Worm (Caenorhabditis elegans): ENCODE data around the gene K08D8.5.
A peak's percentile ranks its signal among the peaks of the same experiment; 100 is the strongest.

Gene K08D8.5

ce11 chrIV:12911990-12912389, at the start of gene K08D8.5:
TSS of gene K08D8.5 (minus strand) at chrIV:12912129.
- TF ChIP-seq eyg-1 (tag; optimal IDR thresholded peaks at IDR 0.05), result no peak
- TF ChIP-seq elt-2 (tag; optimal IDR thresholded peaks at IDR 0.05), result peak; percentile 39

ce11 chrIV:12960136-12960535, 48.2 kb upstream of the K08D8.5 start, which contains the start of gene F55G11.7:
TSS of gene F55G11.7 (plus strand) at chrIV:12960436.
- TF ChIP-seq ceh-9 (tag; optimal IDR thresholded peaks at IDR 0.05) (no peak), zip-5 (tag; optimal IDR thresholded peaks at IDR 0.05) (no peak), ceh-18 (tag; optimal IDR thresholded peaks at IDR 0.05) (no peak)

- TF ChIP-seq nfya-1 (tag; optimal IDR thresholded peaks at IDR 0.05) (no peak), dve-1 (tag; optimal IDR thresholded peaks at IDR 0.05) (no peak), nhr-232 (tag; optimal IDR thresholded peaks at IDR 0.05) (no peak), hlh-13 (GFP tag; optimal IDR thresholded peaks at IDR 0.05) (no peak)
These were observed 45.8 kb upstream of the K08D8.5 start, which contains the start of gene F55G11.6 for ce11 chrIV:12957730-12958129. TSS of gene F55G11.6 (plus strand) at chrIV:12958030.

ce11 chrIV:12948470-12948869, 36.5 kb upstream of the K08D8.5 start, which contains the start of gene F55G11.10:
TSS of gene F55G11.10 (plus strand) at chrIV:12948770.
- TF ChIP-seq C38D4.7 (GFP tag; optimal IDR thresholded peaks at IDR 0.05) (no peak), pqm-1 (tag; optimal IDR thresholded peaks at IDR 0.05) (no peak), pat-9 (tag; optimal IDR thresholded peaks at IDR 0.05) (no peak), pha-4 (tag; optimal IDR thresholded peaks at IDR 0.05) (no peak), elt-2 (tag; optimal IDR thresholded peaks at IDR 0.05) (no peak), odd-2 (tag; optimal IDR thresholded peaks at IDR 0.05) (no peak), unc-55 (GFP tag; optimal IDR thresholded peaks at IDR 0.05) (no peak), dve-1 (tag; optimal IDR thresholded peaks at IDR 0.05) (no peak), eyg-1 (tag; optimal IDR thresholded peaks at IDR 0.05) (no peak)

ce11 chrIV:12946488-12946887, 34.6 kb upstream of the K08D8.5 start, which contains the start of gene F55G11.1:
TSS of gene F55G11.1 (minus strand) at chrIV:12946588.
- TF ChIP-seq syd-9 (tag; optimal IDR thresholded peaks at IDR 0.05) (no peak), C38D4.7 (GFP tag; optimal IDR thresholded peaks at IDR 0.05) (no peak), mec-3 (tag; optimal IDR thresholded peaks at IDR 0.05; ENCODE audit: borderline replicate concordance) (no peak), pha-4 (tag; optimal IDR thresholded peaks at IDR 0.05) (no peak), pax-1 (tag; optimal IDR thresholded peaks at IDR 0.05) (no peak), gmeb-2 (tag; optimal IDR thresholded peaks at IDR 0.05) (no peak), hlh-30 (tag; optimal IDR thresholded peaks at IDR 0.05; ENCODE audit: insufficient read depth) (no peak), C08G9.2 (tag; optimal IDR thresholded peaks at IDR 0.05) (no peak), ets-4 (tag; optimal IDR thresholded peaks at IDR 0.05) (no peak), pros-1 (tag; optimal IDR thresholded peaks at IDR 0.05) (no peak), tbx-2 (tag; optimal IDR thresholded peaks at IDR 0.05) (no peak), sox-4 (tag; optimal IDR thresholded peaks at IDR 0.05) (no peak), K09A11.1 (tag; optimal IDR thresholded peaks at IDR 0.05; ENCODE audit: insufficient read depth) (no peak), elt-2 (tag; optimal IDR thresholded peaks at IDR 0.05) (no peak), ahr-1 (tag; optimal IDR thresholded peaks at IDR 0.05) (no peak), unc-55 (GFP tag; optimal IDR thresholded peaks at IDR 0.05) (no peak), nhr-11 (tag; optimal IDR thresholded peaks at IDR 0.05) (no peak)

- TF ChIP-seq unc-42 (tag; optimal IDR thresholded peaks at IDR 0.05), result no peak
These were observed 30.7 kb upstream of the K08D8.5 start, which contains the start of gene dct-19 for ce11 chrIV:12942633-12943032. TSS of gene dct-19 (plus strand) at chrIV:12942933.

ce11 chrIV:12941254-12941653, 29.3 kb upstream of the K08D8.5 start, which contains the start of gene dod-24:
TSS of gene dod-24 (minus strand) at chrIV:12941354.
- TF ChIP-seq sox-2 (GFP tag; IDR thresholded peaks at IDR 0.05) (no peak), hlh-13 (GFP tag; optimal IDR thresholded peaks at IDR 0.05) (no peak), sdc-2 (tag; optimal IDR thresholded peaks at IDR 0.05) (no peak), mec-3 (tag; optimal IDR thresholded peaks at IDR 0.05; ENCODE audit: borderline replicate concordance) (no peak), hlh-30 (tag; optimal IDR thresholded peaks at IDR 0.05; ENCODE audit: insufficient read depth) (no peak), ceh-9 (tag; optimal IDR thresholded peaks at IDR 0.05) (no peak), ceh-6 (GFP tag; optimal IDR thresholded peaks at IDR 0.05) (no peak), ceh-31 (tag; optimal IDR thresholded peaks at IDR 0.05) (no peak), nhr-232 (tag; optimal IDR thresholded peaks at IDR 0.05) (no peak), ama-1 (optimal IDR thresholded peaks at IDR 0.05) (no peak), lin-11 (tag; optimal IDR thresholded peaks at IDR 0.05) (no peak), elt-2 (tag; optimal IDR thresholded peaks at IDR 0.05) (no peak), ets-4 (tag; optimal IDR thresholded peaks at IDR 0.05) (no peak)

Measured in whole organism, late embryonic.